Fruit fly (Drosophila melanogaster) whole organism, adult: Measurements from ENCODE around the gene Nep2.

Experiments
- CG11617 ChIP-seq: fragments of 200-800 bp; sonication (Bioruptor generic); optimal IDR thresholded peaks from 2 replicates; lab custom pipeline; 2017; ENCODE audit warnings: mild to moderate bottlenecking, missing biosample characterization, missing genetic modification reagents, missing genetic modification characterization
- CG12768 ChIP-seq: fragments of 200-800 bp; sonication (Bioruptor generic); optimal IDR thresholded peaks from 2 replicates; lab custom pipeline; 2017; ENCODE audit warnings: missing biosample characterization, missing genetic modification characterization, mild to moderate bottlenecking, moderate library complexity, missing genetic modification reagents
- CG14711 ChIP-seq: fragments of 200-800 bp; sonication (Bioruptor generic); optimal IDR thresholded peaks from 2 replicates; lab custom pipeline; 2018; ENCODE audit warnings: missing biosample characterization, mild to moderate bottlenecking, missing genetic modification characterization, moderate library complexity
- CG1620 ChIP-seq: fragments of 200-800 bp; sonication (Bioruptor generic); optimal IDR thresholded peaks from 2 replicates; lab custom pipeline; 2016; ENCODE audit warnings: missing biosample characterization, missing genetic modification characterization
- CG33017 ChIP-seq: fragments of 200-800 bp; sonication (Bioruptor generic); optimal IDR thresholded peaks from 2 replicates; lab custom pipeline; 2018; ENCODE audit warnings: missing biosample characterization, mild to moderate bottlenecking, missing genetic modification characterization, moderate library complexity
- CG5204 ChIP-seq: fragments of 200-800 bp; sonication (Bioruptor generic); optimal IDR thresholded peaks from 2 replicates; lab custom pipeline; 2016; ENCODE audit warnings: missing biosample characterization, missing genetic modification characterization
- CG7045 ChIP-seq: fragments of 200-800 bp; sonication (Bioruptor generic); optimal IDR thresholded peaks from 2 replicates; lab custom pipeline; 2017; ENCODE audit warnings: missing biosample characterization, mild to moderate bottlenecking, missing genetic modification characterization
- CG7101 ChIP-seq: fragments of 200-800 bp; sonication (Bioruptor generic); optimal IDR thresholded peaks from 2 replicates; lab custom pipeline; 2018; ENCODE audit warnings: missing biosample characterization, mild to moderate bottlenecking, missing genetic modification characterization, moderate library complexity
- Clk ChIP-seq: fragments of 200-800 bp; sonication (Bioruptor generic); optimal IDR thresholded peaks from 2 replicates; lab custom pipeline; 2017; ENCODE audit warnings: missing biosample characterization, missing genetic modification characterization
- Crg-1 ChIP-seq: fragments of 200-800 bp; sonication (Bioruptor generic); optimal IDR thresholded peaks from 2 replicates; lab custom pipeline; 2016; ENCODE audit warnings: missing biosample characterization, missing genetic modification characterization
- Hr96 ChIP-seq: fragments of 200-800 bp; sonication (Bioruptor generic); optimal IDR thresholded peaks from 2 replicates; lab custom pipeline; 2016; ENCODE audit warnings: missing biosample characterization, missing genetic modification characterization
- Mnt ChIP-seq: fragments of 200-800 bp; sonication (Bioruptor generic); optimal IDR thresholded peaks from 2 replicates; lab custom pipeline; 2016; ENCODE audit warnings: missing biosample characterization, mild to moderate bottlenecking, missing genetic modification characterization
- bab1 ChIP-seq: fragments of 200-800 bp; sonication (Bioruptor generic); optimal IDR thresholded peaks from 3 replicates; lab custom pipeline; 2019; ENCODE audit warnings: missing biosample characterization, mild to moderate bottlenecking, missing genetic modification characterization, moderate library complexity
- cic ChIP-seq: fragments of 200-800 bp; sonication (Bioruptor generic); optimal IDR thresholded peaks from 2 replicates; lab custom pipeline; 2017; ENCODE audit warnings: missing biosample characterization, mild to moderate bottlenecking, missing genetic modification characterization, moderate library complexity
- cnc ChIP-seq, 2 experiments: fragments of >200 bp; optimal IDR thresholded peaks; 2 replicates each; lab custom pipeline; 2017
- kay ChIP-seq: fragments of 200-800 bp; sonication (Bioruptor generic); peaks from one replicate; lab custom pipeline; 2016; ENCODE audit warnings: missing biosample characterization, missing genetic modification characterization, borderline replicate concordance
- ovo ChIP-seq: fragments of 200-800 bp; sonication (Bioruptor generic); optimal IDR thresholded peaks from 2 replicates; lab custom pipeline; 2016; ENCODE audit warnings: missing biosample characterization, missing genetic modification characterization
- pad ChIP-seq: fragments of 200-800 bp; sonication (Bioruptor generic); optimal IDR thresholded peaks from 3 replicates; lab custom pipeline; 2017; ENCODE audit warnings: missing biosample characterization, missing genetic modification characterization, mild to moderate bottlenecking, moderate library complexity, missing genetic modification reagents
- tj ChIP-seq: fragments of 200-800 bp; sonication (Bioruptor generic); optimal IDR thresholded peaks from 3 replicates; lab custom pipeline; 2017; ENCODE audit warnings: missing biosample characterization, mild to moderate bottlenecking, missing genetic modification characterization, moderate library complexity
- toe ChIP-seq: fragments of 200-800 bp; sonication (Bioruptor generic); optimal IDR thresholded peaks from 2 replicates; lab custom pipeline; 2016; ENCODE audit warnings: missing biosample characterization, missing genetic modification characterization

Gene Nep2

DNA sequence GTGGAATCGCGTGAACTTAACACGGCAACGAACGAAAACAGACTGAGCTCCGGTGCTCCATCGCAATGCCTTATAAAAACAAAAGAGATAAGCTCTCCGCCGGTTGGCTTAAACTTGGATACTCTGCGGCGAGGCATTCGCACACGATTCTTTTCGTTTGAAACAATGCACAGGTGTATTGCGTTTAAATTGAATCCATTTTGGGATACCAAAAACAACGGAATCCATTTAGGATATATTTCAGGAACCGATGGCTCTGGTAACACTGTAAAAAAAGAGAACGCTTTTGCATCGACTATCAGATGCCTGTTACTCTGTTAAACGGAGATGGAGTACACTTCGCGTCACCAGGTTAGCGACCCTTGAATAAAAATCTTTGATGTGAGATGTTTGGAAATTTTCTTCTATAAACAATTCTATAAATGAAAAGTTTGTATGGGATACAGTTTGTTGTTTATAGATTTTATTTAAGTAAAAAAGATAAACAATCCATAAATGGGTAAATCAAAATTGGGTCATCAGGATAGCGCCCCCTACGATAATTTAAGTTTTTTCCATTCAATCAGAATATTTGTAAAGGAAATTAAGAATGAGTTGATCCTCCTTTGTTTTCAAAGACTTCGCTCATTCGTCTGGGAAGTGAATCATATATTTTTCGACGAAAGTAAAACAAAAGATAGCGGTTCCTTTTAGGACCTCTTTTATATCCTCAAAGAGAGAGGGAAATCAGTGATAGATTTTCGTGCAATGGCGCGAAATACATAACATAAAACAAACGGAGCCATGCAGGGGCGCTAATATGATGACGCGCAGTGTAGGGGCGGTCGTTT is at the start of gene Nep2:
Nep2 (minus strand) TSS at position 51 of the 830 bp plus-strand sequence.
- TF ChIP-seq CG33017 (no peak), Crg-1 (no peak), pad (GFP tag; lab: Kevin White, UChicago) (no peak), cnc (optimal IDR thresholded peaks at IDR 0.05; lab: Kevin White, UChicago) (no peak), CG11617 (no peak), CG7045 (GFP tag; lab: Kevin White, UChicago) (no peak), CG12768 (GFP tag; lab: Kevin White, UChicago) (no peak), ovo (no peak), CG1620 (GFP tag; lab: Kevin White, UChicago) (no peak)

DNA sequence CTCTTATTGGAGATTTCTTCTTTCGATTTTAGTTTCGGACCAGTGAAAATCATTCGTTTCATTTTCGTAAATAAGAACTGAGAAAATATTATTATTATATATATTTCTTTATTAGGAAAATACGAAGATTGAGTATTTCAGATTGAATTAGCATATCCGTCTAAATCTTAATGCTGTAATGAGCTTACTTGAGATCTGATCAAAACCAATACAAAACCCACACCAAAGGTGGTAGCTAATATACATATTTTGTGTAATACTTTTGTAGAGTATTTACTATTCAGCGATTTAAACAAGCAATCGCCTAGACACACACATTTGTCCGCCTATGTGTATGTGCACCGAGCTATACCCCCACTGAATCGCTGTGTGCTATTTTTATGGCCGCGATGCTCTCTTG is 49.0 kb upstream of the Nep2 start:
- TF ChIP-seq cic (GFP tag; lab: Kevin White, UChicago), result no peak
- peak; percentile 33 for TF ChIP-seq kay

DNA sequence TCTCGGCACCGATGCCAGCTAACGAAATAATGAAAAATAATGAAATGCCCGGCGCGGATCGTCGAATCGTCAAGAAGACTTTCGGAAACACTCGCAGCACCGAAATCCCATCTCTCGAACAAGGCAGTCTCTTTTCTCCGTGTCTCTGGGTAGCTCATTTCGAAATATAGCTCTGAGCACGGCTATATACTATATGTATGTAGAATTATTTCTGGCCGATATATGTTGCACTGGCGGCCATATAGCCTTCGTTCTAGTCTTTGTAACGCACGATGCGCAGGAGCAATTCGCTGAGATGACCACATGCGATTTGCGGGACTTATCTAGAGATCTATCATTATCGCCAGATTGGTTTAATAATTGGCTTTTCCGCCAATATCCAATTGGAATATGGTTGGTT is 48.6 kb upstream of the Nep2 start, which contains the start of gene CG14655:
CG14655 (minus strand) TSS at position 41 of the 400 bp plus-strand sequence.
- no peak for TF ChIP-seq CG1620 (GFP tag; lab: Kevin White, UChicago)
- TF ChIP-seq CG7045 (GFP tag; lab: Kevin White, UChicago), result no peak
- TF ChIP-seq Hr96 (GFP tag; lab: Kevin White, UChicago), result no peak
- no peak for TF ChIP-seq kay
- TF ChIP-seq Clk (GFP tag; lab: Kevin White, UChicago), result no peak
- no peak for TF ChIP-seq CG7101
- no peak for TF ChIP-seq Crg-1
- TF ChIP-seq ovo, result no peak
- no peak for TF ChIP-seq cic (GFP tag; lab: Kevin White, UChicago)
- TF ChIP-seq CG14711 (tag; lab: Kevin White, UChicago), result no peak
- TF ChIP-seq bab1, result no peak

DNA sequence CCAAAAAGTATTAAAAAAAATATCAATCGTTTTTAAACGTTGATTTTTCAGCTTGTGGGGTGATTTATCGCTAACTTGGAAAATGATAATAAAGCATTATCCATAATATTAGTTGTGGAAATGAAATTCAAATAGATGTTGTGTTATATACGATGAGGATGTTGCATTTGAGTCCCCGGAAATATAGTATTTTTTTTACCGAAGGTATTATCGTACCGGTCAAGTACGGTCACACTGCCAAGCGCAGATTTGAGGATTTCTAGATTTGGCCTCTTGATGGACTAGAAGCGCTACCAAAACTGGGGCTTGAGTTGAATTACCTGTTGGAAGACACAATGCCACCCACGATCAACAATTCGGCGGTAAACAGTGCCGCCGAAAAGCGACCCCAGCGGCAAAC is 43.7 kb upstream of the Nep2 start:
- no peak for TF ChIP-seq cnc (optimal IDR thresholded peaks at IDR 0.05; lab: Kevin White, UChicago)
- TF ChIP-seq kay, result peak; percentile 48
- TF ChIP-seq CG5204 (GFP tag; lab: Kevin White, UChicago), result no peak
- TF ChIP-seq Mnt (GFP tag; lab: Kevin White, UChicago), result no peak
- no peak for TF ChIP-seq toe (GFP tag; lab: Kevin White, UChicago)
- peak; percentile 49 for TF ChIP-seq bab1

DNA sequence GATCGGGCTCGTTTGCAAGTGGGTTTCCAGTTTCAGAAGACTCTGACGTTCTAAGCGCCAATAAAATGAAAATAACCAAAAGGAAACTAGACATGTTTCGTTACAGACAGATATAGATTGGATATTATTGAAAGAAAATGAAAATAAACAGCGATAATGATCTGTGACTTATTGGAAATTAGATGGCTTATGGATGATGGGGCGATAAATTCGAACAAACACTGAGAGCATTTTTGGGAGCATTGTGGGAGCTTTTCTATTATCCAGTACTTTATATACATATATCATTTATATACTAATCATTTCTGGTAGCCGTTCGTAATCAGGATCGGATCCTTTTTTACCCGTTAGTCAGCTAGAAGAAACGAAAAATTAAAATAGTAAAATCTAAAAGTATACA is 43.3 kb upstream of the Nep2 start, which contains the start of gene CG44088:
CG44088 (minus strand) TSS at position 101 of the 400 bp plus-strand sequence.
- TF ChIP-seq CG1620 (GFP tag; lab: Kevin White, UChicago), result no peak
- TF ChIP-seq Mnt (GFP tag; lab: Kevin White, UChicago), result no peak
- TF ChIP-seq tj (GFP tag; lab: Kevin White, UChicago), result no peak
- TF ChIP-seq Clk (GFP tag; lab: Kevin White, UChicago), result no peak
- TF ChIP-seq toe (GFP tag; lab: Kevin White, UChicago), result no peak
- TF ChIP-seq kay, result peak; percentile 51

DNA sequence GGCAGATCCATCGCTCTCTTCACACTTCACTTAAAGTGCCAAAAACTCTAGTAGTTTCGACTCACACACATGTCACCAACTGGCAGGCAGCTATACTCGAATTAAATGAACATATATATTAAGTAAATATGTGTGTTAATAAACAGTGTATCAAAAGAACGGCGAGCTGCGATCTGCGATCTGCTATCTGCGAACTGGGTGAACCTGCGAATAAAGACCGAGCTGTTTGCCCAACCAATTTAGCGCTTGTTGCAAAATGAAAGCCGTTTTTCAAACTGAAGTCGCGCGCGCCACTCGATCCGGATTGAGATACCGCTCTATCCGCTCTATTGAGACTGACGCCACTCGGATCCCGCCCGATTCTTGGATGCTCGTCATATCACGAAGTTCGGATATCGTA is 41.4 kb upstream of the Nep2 start, which contains the start of gene CG44098:
CG44098 (minus strand) TSS at position 101 of the 400 bp plus-strand sequence.
- TF ChIP-seq CG11617 (no peak), CG12768 (GFP tag; lab: Kevin White, UChicago) (no peak), bab1 (no peak), pad (GFP tag; lab: Kevin White, UChicago) (no peak), CG33017 (no peak), Hr96 (GFP tag; lab: Kevin White, UChicago) (no peak)

DNA sequence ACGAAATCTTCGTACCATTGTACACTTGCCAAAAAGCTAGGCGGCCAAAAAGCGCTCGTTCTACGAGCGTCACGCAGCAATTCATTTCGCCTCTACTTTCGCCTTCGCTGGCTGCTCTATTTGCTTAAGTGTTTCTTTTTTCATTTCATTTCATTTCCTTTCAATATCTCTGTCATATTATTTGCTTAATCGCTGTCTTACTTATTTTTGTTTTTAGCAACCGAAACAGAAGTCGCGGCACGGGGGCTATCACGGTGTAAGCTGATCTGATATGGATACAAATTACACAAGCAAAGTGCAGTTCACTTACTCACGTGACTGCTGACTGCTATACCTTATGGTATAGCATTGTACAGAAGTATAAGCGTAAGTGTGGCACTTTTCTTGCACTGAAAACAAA is 39.6 kb upstream of the Nep2 start:
- TF ChIP-seq toe (GFP tag; lab: Kevin White, UChicago), result no peak
- TF ChIP-seq CG7101, result no peak
- TF ChIP-seq tj (GFP tag; lab: Kevin White, UChicago), result peak; percentile 78

DNA sequence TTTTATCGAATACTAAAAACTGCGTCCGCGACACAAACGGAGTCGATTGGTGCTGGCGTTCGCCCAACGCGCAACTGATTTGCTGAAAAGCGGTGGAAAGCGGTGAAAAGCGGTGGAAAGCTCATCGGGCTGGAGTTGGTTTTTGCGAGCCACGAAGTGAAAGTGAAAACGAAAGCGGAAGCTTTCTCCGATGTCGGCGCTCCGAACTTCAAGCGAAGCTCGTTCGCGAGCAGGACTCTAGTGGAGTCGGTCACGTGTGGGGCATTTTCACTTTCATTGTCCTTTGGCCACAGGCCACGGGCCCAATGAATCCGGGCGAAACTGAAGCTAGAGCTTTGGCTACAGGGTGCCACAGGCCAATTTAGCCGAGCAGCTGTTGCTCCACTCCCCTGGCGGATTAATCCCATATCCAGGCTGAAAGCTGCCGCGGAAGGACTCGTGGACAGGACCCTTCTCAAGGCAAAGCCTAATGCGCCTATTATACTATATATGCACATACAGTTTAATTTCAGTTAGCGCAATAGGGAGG is 37.1 kb upstream of the Nep2 start:
- TF ChIP-seq CG11617, result no peak
- no peak for TF ChIP-seq kay
- no peak for TF ChIP-seq bab1
- no peak for TF ChIP-seq pad (GFP tag; lab: Kevin White, UChicago)
- TF ChIP-seq CG7101, result no peak
- TF ChIP-seq CG33017, result no peak
- no peak for TF ChIP-seq CG14711 (tag; lab: Kevin White, UChicago)
- no peak for TF ChIP-seq Crg-1
- no peak for TF ChIP-seq Hr96 (GFP tag; lab: Kevin White, UChicago)
- TF ChIP-seq CG7045 (GFP tag; lab: Kevin White, UChicago), result no peak
- no peak for TF ChIP-seq CG5204 (GFP tag; lab: Kevin White, UChicago)
- no peak for TF ChIP-seq toe (GFP tag; lab: Kevin White, UChicago)
- TF ChIP-seq tj (GFP tag; lab: Kevin White, UChicago), result no peak
